Worm (Caenorhabditis elegans): ENCODE measurements around the gene col-168.
A peak's percentile ranks its signal among the peaks of the same experiment; 100 is the strongest.

Gene col-168

ce11 chrX:6286154-6286553, 40.0 kb upstream of the col-168 start (continued):
- TF ChIP-seq egl-43 (GFP tag; IDR thresholded peaks at IDR 0.05): peak; percentile 93
- peak; percentile 77; the same call in 1 of the 2 replicates for TF ChIP-seq D1046.2 (GFP tag; IDR thresholded peaks at IDR 0.05)
- TF ChIP-seq dve-1 (tag; optimal IDR thresholded peaks at IDR 0.05; ENCODE audit: insufficient read depth): peak; percentile 53
- TF ChIP-seq mep-1 (tag; optimal IDR thresholded peaks at IDR 0.05): no peak
- TF ChIP-seq ceh-62 (tag; optimal IDR thresholded peaks at IDR 0.05): no peak
- peak; percentile 29; the same call in 1 of the 2 replicates for TF ChIP-seq nhr-42 (GFP tag; IDR thresholded peaks at IDR 0.05)
- no peak for TF ChIP-seq set-16 (GFP tag; IDR thresholded peaks at IDR 0.05)
- no peak for TF ChIP-seq lin-39 (tag; optimal IDR thresholded peaks at IDR 0.05)
- TF ChIP-seq F10B5.3 (tag; optimal IDR thresholded peaks at IDR 0.05): no peak
- TF ChIP-seq fos-1 (tag; optimal IDR thresholded peaks at IDR 0.05): no peak
- 0 out of 2 replicates have a peak, but pooled peaks have one; percentile 76 for TF ChIP-seq F44E2.7 (GFP tag; IDR thresholded peaks at IDR 0.05)
- no peak for TF ChIP-seq sdz-12 (GFP tag; optimal IDR thresholded peaks at IDR 0.05)
- TF ChIP-seq nhr-111 (GFP tag; optimal IDR thresholded peaks at IDR 0.05): no peak
- 0 out of 2 replicates have a peak, but pooled peaks have one; percentile 15 for TF ChIP-seq lin-29 (GFP tag; IDR thresholded peaks at IDR 0.05)
- TF ChIP-seq mdt-29 (GFP tag; IDR thresholded peaks at IDR 0.05): peak; percentile 40; the same call in 1 of the 2 replicates
- TF ChIP-seq daf-19 (GFP tag; conservative IDR thresholded peaks at IDR 0.05): peak; percentile 78
- TF ChIP-seq nhr-77 (tag; optimal IDR thresholded peaks at IDR 0.05): peak; percentile 13
- 0 out of 2 replicates have a peak, but pooled peaks have one; percentile 45 for TF ChIP-seq Y75B8A.6 (GFP tag; IDR thresholded peaks at IDR 0.05)
- TF ChIP-seq mxl-3 (GFP tag; optimal IDR thresholded peaks at IDR 0.05): peak; percentile 18
- TF ChIP-seq ceh-28 (tag; optimal IDR thresholded peaks at IDR 0.05): no peak
- no peak for TF ChIP-seq zip-11 (GFP tag; IDR thresholded peaks at IDR 0.05)
- no peak for TF ChIP-seq lin-15B (tag; optimal IDR thresholded peaks at IDR 0.05)
- peak; percentile 49 to 60; a peak in 1 of 4 replicates for TF ChIP-seq madf-5 (GFP tag; IDR thresholded peaks at IDR 0.05)
- peak; percentile 48 for TF ChIP-seq rbr-2 (tag; optimal IDR thresholded peaks at IDR 0.05)
- peak; percentile 63; the same call in 1 of the 2 replicates for TF ChIP-seq lin-1 (GFP tag; IDR thresholded peaks at IDR 0.05)
- no peak for TF ChIP-seq dmd-9 (GFP tag; IDR thresholded peaks at IDR 0.05)
- no peak for TF ChIP-seq lsy-2 (tag; optimal IDR thresholded peaks at IDR 0.05)
- peak; percentile 32 for TF ChIP-seq hlh-11 (tag; optimal IDR thresholded peaks at IDR 0.05)
- TF ChIP-seq ceh-20 (GFP tag; IDR thresholded peaks at IDR 0.05): 0 out of 2 replicates have a peak, but pooled peaks have one; percentile 44
- TF ChIP-seq nhr-28 (tag; optimal IDR thresholded peaks at IDR 0.05): peak; percentile 6
- peak; percentile 20 for TF ChIP-seq ceh-32 (tag; optimal IDR thresholded peaks at IDR 0.05; ENCODE audit: poor library complexity)
- TF ChIP-seq nhr-48 (tag; optimal IDR thresholded peaks at IDR 0.05): peak; percentile 65
- peak; percentile 32 for TF ChIP-seq lir-3 (tag; optimal IDR thresholded peaks at IDR 0.05)
- TF ChIP-seq R02D3.7 (tag; optimal IDR thresholded peaks at IDR 0.05): no peak
- TF ChIP-seq Y5F2A.4 (GFP tag; optimal IDR thresholded peaks at IDR 0.05): peak; percentile 75
- no peak for TF ChIP-seq zfp-3 (GFP tag; conservative IDR thresholded peaks at IDR 0.05)
- TF ChIP-seq nhr-6 (tag; optimal IDR thresholded peaks at IDR 0.05): no peak
- TF ChIP-seq nhr-102 (tag; optimal IDR thresholded peaks at IDR 0.05): peak; percentile 72
- TF ChIP-seq zfp-2 (tag; optimal IDR thresholded peaks at IDR 0.05): no peak
- TF ChIP-seq dpl-1 (GFP tag; optimal IDR thresholded peaks at IDR 0.05): peak; percentile 35
- no peak for TF ChIP-seq unc-62 (GFP tag; optimal IDR thresholded peaks at IDR 0.05 in 1 of 2)
- TF ChIP-seq unc-62 (tag; optimal IDR thresholded peaks at IDR 0.05): no peak
- no peak for TF ChIP-seq ces-1 (GFP tag; optimal IDR thresholded peaks at IDR 0.05)
- TF ChIP-seq snpc-1.2 (GFP tag; IDR thresholded peaks at IDR 0.05): peak; percentile 89
- TF ChIP-seq Y48G9A.11 (GFP tag; IDR thresholded peaks at IDR 0.05): peak; percentile 53
- peak; percentile 67 for TF ChIP-seq zip-2 (tag; optimal IDR thresholded peaks at IDR 0.05)
- peak; percentile 97 for TF ChIP-seq lim-7 (GFP tag; IDR thresholded peaks at IDR 0.05)
- peak; percentile 56 for TF ChIP-seq duxl-1 (tag; optimal IDR thresholded peaks at IDR 0.05; ENCODE audit: poor library complexity)
- TF ChIP-seq tag-97 (GFP tag; IDR thresholded peaks at IDR 0.05): no peak
- TF ChIP-seq mdl-1 (tag; optimal IDR thresholded peaks at IDR 0.05): peak in 1 of 2 experiments; percentile 17
- peak; percentile 57; the same call in 1 of the 2 replicates for TF ChIP-seq madf-9 (GFP tag; conservative IDR thresholded peaks at IDR 0.05)
